Worm (Caenorhabditis elegans): ENCODE data around the gene Y69A2AR.25.

The Y69A2AR.25 gene

ce11 chrIV:2529281-2529680, 38.9 kb downstream of the Y69A2AR.25 start:
- TF ChIP-seq mes-4 (tag; optimal IDR thresholded peaks at IDR 0.05) (no peak), hsf-1 (GFP tag; IDR thresholded peaks at IDR 0.05) (no peak), T26A5.8 (tag; optimal IDR thresholded peaks at IDR 0.05) (no peak), Y53F4B.3 (GFP tag; IDR thresholded peaks at IDR 0.05) (no peak), ztf-22 (GFP tag; optimal IDR thresholded peaks at IDR 0.05) (no peak), nhr-80 (tag; optimal IDR thresholded peaks at IDR 0.05) (no peak), lin-35 (GFP tag; optimal IDR thresholded peaks at IDR 0.05) (no peak), attf-3 (GFP tag; conservative IDR thresholded peaks at IDR 0.05) (no peak), tbp1 (GFP tag; optimal IDR thresholded peaks at IDR 0.05) (no peak)

ce11 chrIV:2526836-2527235, 41.3 kb downstream of the Y69A2AR.25 start:
- no peak for TF ChIP-seq madf-10 (tag; optimal IDR thresholded peaks at IDR 0.05)
- no peak for TF ChIP-seq F57C9.4 (tag; optimal IDR thresholded peaks at IDR 0.05)
- no peak for TF ChIP-seq mel-28 (tag; optimal IDR thresholded peaks at IDR 0.05; ENCODE audit: borderline replicate concordance)
- no peak for TF ChIP-seq B0019.2 (GFP tag; conservative IDR thresholded peaks at IDR 0.05)
- no peak for TF ChIP-seq ama-1 (optimal IDR thresholded peaks at IDR 0.05)
- no peak for TF ChIP-seq ama-1 (GFP tag; optimal IDR thresholded peaks at IDR 0.05)
- TF ChIP-seq die-1 (tag; optimal IDR thresholded peaks at IDR 0.05): no peak
- TF ChIP-seq ceh-91 (GFP tag; IDR thresholded peaks at IDR 0.05): no peak
- TF ChIP-seq madf-6 (GFP tag; IDR thresholded peaks at IDR 0.05): no peak
- TF ChIP-seq unc-130 (GFP tag; optimal IDR thresholded peaks at IDR 0.05): no peak
- no peak for TF ChIP-seq nhr-90 (tag; optimal IDR thresholded peaks at IDR 0.05)
- no peak for TF ChIP-seq F52B5.7 (tag; optimal IDR thresholded peaks at IDR 0.05)
- no peak for TF ChIP-seq lsy-27 (tag; optimal IDR thresholded peaks at IDR 0.05; ENCODE audit: borderline replicate concordance, insufficient read depth)

All from whole organism, young adult.